Fruit fly (Drosophila melanogaster) whole organism, prepupa: ENCODE data around the gene CG1662.

Experiments used
- Blimp-1 ChIP-seq: fragments of 200-800 bp; sonication (Bioruptor generic); optimal IDR thresholded peaks from 3 replicates; lab custom pipeline; 2017; ENCODE audit warnings: missing biosample characterization, missing genetic modification characterization, mild to moderate bottlenecking, moderate library complexity, missing genetic modification reagents
- CG3032 ChIP-seq: fragments of 200-800 bp; optimal IDR thresholded peaks from 2 replicates; lab custom pipeline; 2019; ENCODE audit warnings: missing biosample characterization, mild to moderate bottlenecking, missing genetic modification characterization, moderate library complexity
- CG6854 ChIP-seq: fragments of 200-800 bp; sonication (Bioruptor generic); optimal IDR thresholded peaks from 2 replicates; lab custom pipeline; 2017; ENCODE audit warnings: missing biosample characterization, mild to moderate bottlenecking, missing genetic modification characterization
- Ets96B ChIP-seq: fragments of 200-800 bp; optimal IDR thresholded peaks from 2 replicates; lab custom pipeline; 2019; ENCODE audit warnings: missing biosample characterization, mild to moderate bottlenecking, missing genetic modification characterization, moderate library complexity
- Gug ChIP-seq: fragments of 200-800 bp; sonication (Bioruptor generic); IDR thresholded peaks from 2 replicates; pipeline ENCODE4 v1.3.6; 2022; ENCODE audit warnings: missing biosample characterization, missing genetic modification characterization
- Hr38 ChIP-seq: sonication (Bioruptor generic); optimal IDR thresholded peaks from 2 replicates; lab custom pipeline; 2016; ENCODE audit warnings: missing biosample characterization, missing genetic modification characterization
- OdsH ChIP-seq: fragments of 200-800 bp; sonication (Bioruptor generic); optimal IDR thresholded peaks from 3 replicates; lab custom pipeline; 2016; ENCODE audit warnings: missing biosample characterization, missing genetic modification characterization
- Smox ChIP-seq: fragments of 200-800 bp; sonication (Bioruptor generic); optimal IDR thresholded peaks from 3 replicates; lab custom pipeline; 2016; ENCODE audit warnings: missing biosample characterization, missing genetic modification characterization
- Sox14 ChIP-seq: fragments of 200-800 bp; sonication (Bioruptor generic); optimal IDR thresholded peaks from 3 replicates; lab custom pipeline; 2016; ENCODE audit warnings: missing biosample characterization, missing genetic modification characterization
- dsx ChIP-seq: fragments of 200-800 bp; optimal IDR thresholded peaks from 3 replicates; lab custom pipeline; 2019; ENCODE audit warnings: missing biosample characterization, mild to moderate bottlenecking, missing genetic modification characterization, moderate library complexity; ENCODE audit not compliant: poor library complexity, severe bottlenecking
- fd59A ChIP-seq: fragments of 200-800 bp; sonication (Bioruptor generic); optimal IDR thresholded peaks from 2 replicates; lab custom pipeline; 2017; ENCODE audit warnings: missing biosample characterization, mild to moderate bottlenecking, missing genetic modification characterization, missing genetic modification reagents
- salr ChIP-seq, 2 experiments: fragments of 200-800 bp; sonication (Bioruptor generic); optimal IDR thresholded peaks; 3 replicates each; lab custom pipeline; 2016 to 2018; ENCODE audit warnings: missing biosample characterization in 2 of 2, missing genetic modification characterization in 2 of 2, mild to moderate bottlenecking in 1 of 2

dm6 chrX:13371704-13372049 lies 15.7 kb upstream of the CG1662 start:
- no peak for TF ChIP-seq Blimp-1
- TF ChIP-seq Smox (GFP tag; lab: Kevin White, UChicago) = no peak
- no peak for TF ChIP-seq CG6854
- no peak for TF ChIP-seq salr (GFP tag; optimal IDR thresholded peaks at IDR 0.05; lab: Kevin White, UChicago)
- TF ChIP-seq dsx (GFP tag; lab: Kevin White, UChicago) = no peak
- TF ChIP-seq fd59A (GFP tag; lab: Kevin White, UChicago) = no peak
- TF ChIP-seq Sox14 = no peak
- no peak for TF ChIP-seq Gug (GFP tag; lab: Robert Waterston, UW)
- no peak for TF ChIP-seq OdsH (GFP tag; lab: Kevin White, UChicago)
- no peak for TF ChIP-seq Ets96B (tag; lab: Kevin White, UChicago)
- no peak for TF ChIP-seq CG3032 (tag; lab: Kevin White, UChicago)
- no peak for TF ChIP-seq Hr38
